Worm (Caenorhabditis elegans): Measurements from ENCODE around the gene M110.3.
A peak's percentile ranks its signal among the peaks of the same experiment; 100 is the strongest.

Gene M110.3

DNA sequence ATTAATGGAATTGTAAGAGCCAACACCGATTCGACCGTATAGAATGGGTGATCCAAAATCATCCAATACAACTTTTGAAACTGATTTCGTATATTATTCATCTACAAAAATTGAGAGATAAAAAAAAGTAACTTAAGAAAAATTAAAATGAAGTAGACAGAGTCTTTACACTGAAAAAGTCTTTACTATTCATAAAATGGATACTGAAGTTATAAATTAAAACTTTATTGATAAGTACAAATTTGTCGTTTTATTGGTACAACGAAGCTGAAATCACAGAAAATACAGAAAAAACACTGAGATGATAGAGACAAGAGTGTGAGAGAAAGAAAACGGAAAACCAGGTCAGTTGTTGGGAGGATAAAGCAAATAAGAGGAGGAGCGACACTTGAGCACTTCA is 2.0 kb downstream of the M110.3 start, which contains the start of gene M110.10:
Gene M110.10, minus strand, starts transcription at position 101 of the 400 bp plus-strand sequence.
- TF ChIP-seq nhr-129 (tag; optimal IDR thresholded peaks at IDR 0.05) (no peak), ZK546.5 (tag; optimal IDR thresholded peaks at IDR 0.05) (no peak), fos-1 (tag; optimal IDR thresholded peaks at IDR 0.05) (no peak), nhr-10 (tag; optimal IDR thresholded peaks at IDR 0.05) (no peak), nhr-77 (tag; optimal IDR thresholded peaks at IDR 0.05) (no peak), ztf-4 (tag; optimal IDR thresholded peaks at IDR 0.05) (no peak), nhr-25 (tag; optimal IDR thresholded peaks at IDR 0.05) (no peak), snpc-4 (tag; optimal IDR thresholded peaks at IDR 0.05) (no peak), gmeb-1 (tag; optimal IDR thresholded peaks at IDR 0.05) (no peak), lin-13 (GFP tag; optimal IDR thresholded peaks at IDR 0.05) (no peak), zag-1 (tag; optimal IDR thresholded peaks at IDR 0.05) (no peak), nhr-23 (tag; optimal IDR thresholded peaks at IDR 0.05) (no peak), mdl-1 (tag; optimal IDR thresholded peaks at IDR 0.05) (no peak), sma-9 (GFP tag; optimal IDR thresholded peaks at IDR 0.05) (no peak), sma-9 (tag; optimal IDR thresholded peaks at IDR 0.05) (no peak), ztf-1 (GFP tag; conservative IDR thresholded peaks at IDR 0.05) (no peak), elt-1 (tag; optimal IDR thresholded peaks at IDR 0.05) (no peak), dmd-4 (tag; optimal IDR thresholded peaks at IDR 0.05) (no peak), crh-2 (tag; optimal IDR thresholded peaks at IDR 0.05) (no peak)

DNA sequence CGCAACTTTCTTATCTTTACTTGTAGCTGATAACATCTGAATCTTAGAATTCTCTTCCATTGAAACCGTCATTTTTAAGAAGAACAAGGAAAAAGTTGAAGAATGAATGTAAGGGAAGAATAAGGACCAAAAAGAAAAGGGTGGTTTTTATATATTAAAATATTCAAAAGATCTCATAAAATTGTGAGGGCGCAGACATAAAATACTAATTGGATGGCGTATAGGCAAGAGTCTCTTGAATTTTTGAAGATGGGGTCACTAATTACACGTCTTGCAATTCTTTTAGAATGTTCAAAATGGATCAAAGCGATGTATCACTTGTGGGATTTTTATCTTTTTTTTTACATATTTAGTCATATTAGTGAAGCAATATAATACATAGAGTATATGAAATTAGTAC is 3.7 kb downstream of the M110.3 start, which contains the start of gene twk-3:
Gene twk-3, minus strand, starts transcription at position 101 of the 400 bp plus-strand sequence.
- TF ChIP-seq R02D3.7 (tag; optimal IDR thresholded peaks at IDR 0.05) (no peak), elt-1 (tag; optimal IDR thresholded peaks at IDR 0.05) (no peak), lin-39 (tag; optimal IDR thresholded peaks at IDR 0.05) (no peak), mbf-1 (tag; optimal IDR thresholded peaks at IDR 0.05) (no peak), sma-3 (GFP tag; optimal IDR thresholded peaks at IDR 0.05) (no peak), ceh-16 (tag; optimal IDR thresholded peaks at IDR 0.05) (no peak), mab-5 (tag; optimal IDR thresholded peaks at IDR 0.05) (no peak), fos-1 (tag; optimal IDR thresholded peaks at IDR 0.05) (no peak), ztf-1 (GFP tag; conservative IDR thresholded peaks at IDR 0.05) (no peak), mdl-1 (tag; optimal IDR thresholded peaks at IDR 0.05) (no peak), alr-1 (tag; optimal IDR thresholded peaks at IDR 0.05) (no peak), nhr-77 (tag; optimal IDR thresholded peaks at IDR 0.05) (no peak), peb-1 (tag; optimal IDR thresholded peaks at IDR 0.05) (no peak), nhr-11 (tag; optimal IDR thresholded peaks at IDR 0.05) (no peak), lin-13 (GFP tag; optimal IDR thresholded peaks at IDR 0.05) (no peak)

DNA sequence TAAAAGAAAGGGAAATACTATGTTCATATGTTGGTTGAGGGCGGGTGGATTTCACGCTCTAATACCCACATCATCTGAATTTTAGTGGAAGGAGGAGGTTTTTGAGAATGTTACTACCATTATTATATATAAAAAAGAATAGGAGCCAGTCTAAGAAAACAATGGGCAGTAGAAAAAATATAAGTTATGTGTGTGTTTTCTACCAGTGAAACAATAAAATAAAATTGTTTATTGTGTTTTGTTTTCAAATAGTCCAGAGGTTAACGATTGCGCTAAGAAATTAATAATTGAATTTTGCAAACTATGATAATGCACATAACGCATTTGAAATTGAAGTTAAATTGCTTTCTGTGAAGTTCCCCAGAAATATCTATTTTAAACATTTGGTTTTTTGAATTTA is 6.9 kb downstream of the M110.3 start, which contains the start of gene M110.8:
Gene M110.8, minus strand, starts transcription at position 101 of the 400 bp plus-strand sequence.
- TF ChIP-seq ama-1 (optimal IDR thresholded peaks at IDR 0.05) (no peak), nhr-12 (tag; optimal IDR thresholded peaks at IDR 0.05) (no peak), skn-1 (tag; optimal IDR thresholded peaks at IDR 0.05) (no peak), F13H6.1 (tag; optimal IDR thresholded peaks at IDR 0.05) (no peak), fos-1 (tag; optimal IDR thresholded peaks at IDR 0.05) (no peak), nhr-237 (tag; optimal IDR thresholded peaks at IDR 0.05) (no peak), nhr-23 (tag; optimal IDR thresholded peaks at IDR 0.05) (no peak), R02D3.7 (tag; optimal IDR thresholded peaks at IDR 0.05) (no peak), unc-55 (GFP tag; optimal IDR thresholded peaks at IDR 0.05) (no peak), nhr-25 (tag; optimal IDR thresholded peaks at IDR 0.05) (no peak), nhr-11 (tag; optimal IDR thresholded peaks at IDR 0.05) (no peak), blmp-1 (tag; optimal IDR thresholded peaks at IDR 0.05; ENCODE audit: insufficient read depth) (no peak)

DNA sequence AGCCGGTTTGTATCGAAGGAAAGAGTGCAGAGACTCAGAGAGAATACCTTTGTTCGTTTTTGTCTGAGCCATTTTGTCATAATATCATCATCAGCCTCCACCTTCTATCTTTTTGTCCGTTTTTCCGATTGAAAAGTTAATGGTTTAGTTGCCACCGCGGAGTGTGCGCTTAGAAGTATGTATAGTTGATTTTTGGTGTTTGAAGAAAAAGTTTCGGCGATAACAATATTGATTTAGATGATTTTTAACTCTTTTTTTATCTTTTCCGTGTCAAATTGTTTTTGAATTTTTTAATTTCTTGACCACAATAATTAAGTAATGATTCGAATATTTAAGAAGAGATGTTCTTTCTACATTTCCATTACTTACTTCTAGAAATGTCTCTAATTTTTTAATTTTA is 10.8 kb downstream of the M110.3 start:
- TF ChIP-seq Y55F3AM.14 (GFP tag; optimal IDR thresholded peaks at IDR 0.05) (no peak), fos-1 (tag; optimal IDR thresholded peaks at IDR 0.05) (peak; percentile 40), skn-1 (tag; optimal IDR thresholded peaks at IDR 0.05) (peak; percentile 70)

DNA sequence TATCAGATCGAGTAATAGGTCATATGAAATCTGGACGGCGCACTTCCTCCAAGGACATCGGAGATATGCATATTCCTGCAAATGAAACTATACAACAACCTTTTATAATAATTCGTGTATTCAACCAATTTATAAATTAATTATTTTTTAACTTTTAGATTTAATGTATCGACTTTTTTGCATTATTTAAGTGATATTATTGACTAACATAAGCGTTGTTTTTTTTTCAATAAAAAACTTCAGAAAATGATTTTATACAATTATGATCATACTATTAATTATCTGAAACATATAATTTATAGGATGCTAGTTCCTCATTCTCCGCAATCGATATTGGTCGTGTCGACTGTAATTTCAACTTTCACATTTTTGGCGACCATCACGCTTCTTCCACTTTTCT is 12.4 kb downstream of the M110.3 start, which contains the start of gene col-76:
Gene col-76, plus strand, starts transcription at position 301 of the 400 bp plus-strand sequence.
- TF ChIP-seq lsy-2 (tag; optimal IDR thresholded peaks at IDR 0.05) (no peak), aly-2 (tag; optimal IDR thresholded peaks at IDR 0.05) (no peak), nhr-6 (tag; optimal IDR thresholded peaks at IDR 0.05) (no peak), nhr-11 (tag; optimal IDR thresholded peaks at IDR 0.05) (no peak), sma-9 (GFP tag; optimal IDR thresholded peaks at IDR 0.05) (no peak), sma-9 (tag; optimal IDR thresholded peaks at IDR 0.05) (no peak), R02D3.7 (tag; optimal IDR thresholded peaks at IDR 0.05) (no peak), nhr-25 (tag; optimal IDR thresholded peaks at IDR 0.05) (no peak), lin-39 (tag; optimal IDR thresholded peaks at IDR 0.05) (no peak), lin-13 (GFP tag; optimal IDR thresholded peaks at IDR 0.05) (no peak), ztf-4 (tag; optimal IDR thresholded peaks at IDR 0.05) (no peak), blmp-1 (tag; optimal IDR thresholded peaks at IDR 0.05; ENCODE audit: insufficient read depth) (no peak), ceh-16 (tag; optimal IDR thresholded peaks at IDR 0.05) (no peak), ZK546.5 (tag; optimal IDR thresholded peaks at IDR 0.05) (no peak), nhr-21 (tag; optimal IDR thresholded peaks at IDR 0.05) (no peak), ztf-1 (GFP tag; conservative IDR thresholded peaks at IDR 0.05) (no peak), alr-1 (tag; optimal IDR thresholded peaks at IDR 0.05) (no peak), mbf-1 (tag; optimal IDR thresholded peaks at IDR 0.05) (no peak), unc-55 (GFP tag; optimal IDR thresholded peaks at IDR 0.05) (no peak), nhr-77 (tag; optimal IDR thresholded peaks at IDR 0.05) (no peak), mab-5 (tag; optimal IDR thresholded peaks at IDR 0.05) (no peak)
